Worm (Caenorhabditis elegans): Measurements from ENCODE around the gene cpr-5.

DNA sequence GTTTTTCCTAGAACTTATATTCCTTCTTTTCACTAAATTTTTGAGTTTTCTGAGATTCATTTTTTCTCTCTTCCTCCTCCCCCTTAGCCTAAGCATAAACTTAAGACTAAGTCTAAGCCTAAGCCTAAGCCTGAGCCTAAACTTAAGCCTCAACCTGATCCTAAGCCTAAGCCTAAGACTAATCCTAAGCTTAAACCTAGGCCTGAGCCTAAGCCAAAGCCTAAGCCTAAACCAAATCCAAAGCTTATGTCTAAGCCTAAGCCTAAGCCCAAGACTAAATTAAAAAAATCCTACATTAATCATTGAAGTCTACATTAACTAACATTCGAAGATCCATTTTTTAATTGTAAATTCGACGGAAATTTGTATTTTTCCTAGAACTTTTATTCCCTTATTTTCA, 7.0 kb upstream of the cpr-5 start:
- no peak for TF ChIP-seq ref-1 (GFP tag; conservative IDR thresholded peaks at IDR 0.05)
- no peak for TF ChIP-seq med-1 (GFP tag; optimal IDR thresholded peaks at IDR 0.05; ENCODE audit: insufficient read depth)
- no peak for TF ChIP-seq flt-1 (GFP tag; IDR thresholded peaks at IDR 0.05)
- TF ChIP-seq tab-1 (GFP tag; IDR thresholded peaks at IDR 0.05): no peak
- TF ChIP-seq ztf-29 (GFP tag; IDR thresholded peaks at IDR 0.05): no peak
- no peak for TF ChIP-seq cog-1 (tag; optimal IDR thresholded peaks at IDR 0.05)
- TF ChIP-seq klf-2 (GFP tag; conservative IDR thresholded peaks at IDR 0.05): no peak
